Fruit fly (Drosophila melanogaster) whole organism, adult: Measurements from ENCODE around the gene alpha-Est5.
A peak's percentile ranks its signal among the peaks of the same experiment; 100 is the strongest.

Source experiments
- CG11617 ChIP-seq: fragments of 200-800 bp; sonication (Bioruptor generic); optimal IDR thresholded peaks from 2 replicates; lab custom pipeline; 2017; ENCODE audit warnings: mild to moderate bottlenecking, missing biosample characterization, missing genetic modification reagents, missing genetic modification characterization
- CG12768 ChIP-seq: fragments of 200-800 bp; sonication (Bioruptor generic); optimal IDR thresholded peaks from 2 replicates; lab custom pipeline; 2017; ENCODE audit warnings: missing biosample characterization, missing genetic modification characterization, mild to moderate bottlenecking, moderate library complexity, missing genetic modification reagents
- CG1620 ChIP-seq: fragments of 200-800 bp; sonication (Bioruptor generic); optimal IDR thresholded peaks from 2 replicates; lab custom pipeline; 2016; ENCODE audit warnings: missing biosample characterization, missing genetic modification characterization
- CG33017 ChIP-seq: fragments of 200-800 bp; sonication (Bioruptor generic); optimal IDR thresholded peaks from 2 replicates; lab custom pipeline; 2018; ENCODE audit warnings: missing biosample characterization, mild to moderate bottlenecking, missing genetic modification characterization, moderate library complexity
- CG5204 ChIP-seq: fragments of 200-800 bp; sonication (Bioruptor generic); optimal IDR thresholded peaks from 2 replicates; lab custom pipeline; 2016; ENCODE audit warnings: missing biosample characterization, missing genetic modification characterization
- Crg-1 ChIP-seq: fragments of 200-800 bp; sonication (Bioruptor generic); optimal IDR thresholded peaks from 2 replicates; lab custom pipeline; 2016; ENCODE audit warnings: missing biosample characterization, missing genetic modification characterization
- Mnt ChIP-seq: fragments of 200-800 bp; sonication (Bioruptor generic); optimal IDR thresholded peaks from 2 replicates; lab custom pipeline; 2016; ENCODE audit warnings: missing biosample characterization, mild to moderate bottlenecking, missing genetic modification characterization
- bab1 ChIP-seq: fragments of 200-800 bp; sonication (Bioruptor generic); optimal IDR thresholded peaks from 3 replicates; lab custom pipeline; 2019; ENCODE audit warnings: missing biosample characterization, mild to moderate bottlenecking, missing genetic modification characterization, moderate library complexity
- cic ChIP-seq: fragments of 200-800 bp; sonication (Bioruptor generic); optimal IDR thresholded peaks from 2 replicates; lab custom pipeline; 2017; ENCODE audit warnings: missing biosample characterization, mild to moderate bottlenecking, missing genetic modification characterization, moderate library complexity
- cnc ChIP-seq, 2 experiments: fragments of >200 bp; optimal IDR thresholded peaks; 2 replicates each; lab custom pipeline; 2017

- TF ChIP-seq CG11617 (GFP tag; lab: Kevin White, UChicago): no peak
- no peak for TF ChIP-seq Mnt (GFP tag; lab: Kevin White, UChicago)
- no peak for TF ChIP-seq cic
- TF ChIP-seq CG5204: no peak
- TF ChIP-seq CG12768 (GFP tag; lab: Kevin White, UChicago): peak; percentile 33
- TF ChIP-seq Crg-1: no peak
- TF ChIP-seq CG33017 (tag; lab: Kevin White, UChicago): no peak
- TF ChIP-seq bab1 (GFP tag; lab: Kevin White, UChicago): no peak
- no peak for TF ChIP-seq cnc (optimal IDR thresholded peaks at IDR 0.05; lab: Kevin White, UChicago)
- TF ChIP-seq CG1620: no peak
Observed at dm6 chr3R:7523594-7523993, 12.6 kb downstream of the alpha-Est5 start, which contains the start of gene alpha-Est7.
